Fruit fly (Drosophila melanogaster) whole organism, embryonic: ENCODE results near the gene EMC5.

Source experiments
- Aef1 ChIP-seq: fragments of 200-800 bp; sonication (Bioruptor generic); IDR thresholded peaks from 3 replicates; pipeline ENCODE4 v1.3.6; 2022; ENCODE audit warnings: missing biosample characterization, missing genetic modification characterization
- Bgb ChIP-seq: fragments of 200-800 bp; sonication (Bioruptor generic); IDR thresholded peaks from 2 replicates; pipeline ENCODE4 v1.3.6; 2022; ENCODE audit warnings: missing biosample characterization, missing genetic modification characterization; ENCODE audit not compliant: partially characterized antibody
- CG10147 ChIP-seq: fragments of 200-800 bp; sonication (Bioruptor generic); optimal IDR thresholded peaks from 2 replicates; lab custom pipeline; 2019; ENCODE audit warnings: missing biosample characterization, mild to moderate bottlenecking, missing genetic modification characterization, moderate library complexity
- CG10979 ChIP-seq: fragments of 200-800 bp; sonication (Bioruptor generic); optimal IDR thresholded peaks from 2 replicates; lab custom pipeline; 2018; ENCODE audit warnings: missing biosample characterization, mild to moderate bottlenecking, missing genetic modification characterization, moderate library complexity
- CG11398 ChIP-seq: fragments of 200-800 bp; sonication (Bioruptor generic); optimal IDR thresholded peaks from 2 replicates; lab custom pipeline; 2016; ENCODE audit warnings: missing biosample characterization, missing genetic modification characterization
- CG11696 ChIP-seq: fragments of 200-800 bp; sonication (Bioruptor generic); IDR thresholded peaks from 2 replicates; pipeline ENCODE4 v1.3.6; 2022; ENCODE audit warnings: missing biosample characterization, missing genetic modification characterization
- CG11723 ChIP-seq: fragments of 200-800 bp; sonication (Bioruptor generic); optimal IDR thresholded peaks from 2 replicates; lab custom pipeline; 2017; ENCODE audit warnings: missing biosample characterization, mild to moderate bottlenecking, missing genetic modification characterization
- CG12071 ChIP-seq: fragments of 200-800 bp; sonication (Bioruptor generic); optimal IDR thresholded peaks from 3 replicates; lab custom pipeline; 2018; ENCODE audit warnings: missing biosample characterization, mild to moderate bottlenecking, missing genetic modification characterization
- CG12104 ChIP-seq: fragments of 200-800 bp; sonication (Bioruptor generic); optimal IDR thresholded peaks from 3 replicates; lab custom pipeline; 2016; ENCODE audit warnings: missing biosample characterization, missing genetic modification characterization
- CG14441 ChIP-seq: fragments of 200-800 bp; sonication (Bioruptor generic); IDR thresholded peaks from 2 replicates; pipeline ENCODE4 v1.3.6; 2022; ENCODE audit warnings: missing biosample characterization, missing genetic modification characterization
- CG1603 ChIP-seq: fragments of 200-800 bp; sonication (Bioruptor generic); optimal IDR thresholded peaks from 2 replicates; lab custom pipeline; 2019; ENCODE audit warnings: missing biosample characterization, mild to moderate bottlenecking, missing genetic modification characterization, moderate library complexity
- CG17328 ChIP-seq: fragments of 200-800 bp; sonication (Bioruptor generic); IDR thresholded peaks from 2 replicates; pipeline ENCODE4 v1.3.6; 2022; ENCODE audit warnings: missing biosample characterization, missing genetic modification characterization
- CG17802 ChIP-seq: fragments of 200-800 bp; sonication (Bioruptor generic); optimal IDR thresholded peaks from 2 replicates; lab custom pipeline; 2018; ENCODE audit warnings: missing biosample characterization, mild to moderate bottlenecking, missing genetic modification characterization, moderate library complexity
- CG17829 ChIP-seq: fragments of 200-800 bp; optimal IDR thresholded peaks from 2 replicates; lab custom pipeline; 2019; ENCODE audit warnings: missing biosample characterization, mild to moderate bottlenecking, missing genetic modification characterization, moderate library complexity
- CG18599 ChIP-seq: fragments of 200-800 bp; sonication (Bioruptor generic); optimal IDR thresholded peaks from 3 replicates; lab custom pipeline; 2017; ENCODE audit warnings: missing biosample characterization, missing genetic modification characterization, mild to moderate bottlenecking, moderate library complexity, missing genetic modification reagents
- CG2129 ChIP-seq: fragments of 200-800 bp; sonication (Bioruptor generic); IDR thresholded peaks from 2 replicates; pipeline ENCODE4 v1.3.6; 2022; ENCODE audit warnings: missing biosample characterization, missing genetic modification characterization; ENCODE audit not compliant: partially characterized antibody
- CG2202 ChIP-seq: fragments of 200-800 bp; sonication (Bioruptor generic); optimal IDR thresholded peaks from 2 replicates; lab custom pipeline; 2018; ENCODE audit warnings: missing biosample characterization, mild to moderate bottlenecking, missing genetic modification characterization
- CG2712 ChIP-seq: fragments of 200-800 bp; optimal IDR thresholded peaks from 3 replicates; lab custom pipeline; 2019; ENCODE audit warnings: missing biosample characterization, mild to moderate bottlenecking, missing genetic modification characterization, moderate library complexity
- CG2889 ChIP-seq: fragments of 200-800 bp; sonication (Bioruptor generic); IDR thresholded peaks from 3 replicates; pipeline ENCODE4 v1.3.6; 2022; ENCODE audit warnings: missing biosample characterization, missing genetic modification characterization
- CG31224 ChIP-seq: fragments of 200-800 bp; sonication (Bioruptor generic); IDR thresholded peaks from 2 replicates; pipeline ENCODE4 v1.3.6; 2022; ENCODE audit warnings: missing biosample characterization, missing genetic modification characterization
- CG31441 ChIP-seq: fragments of 200-800 bp; sonication (Bioruptor generic); IDR thresholded peaks from 2 replicates; pipeline ENCODE4 v1.3.6; 2022; ENCODE audit warnings: missing biosample characterization, missing genetic modification characterization
- CG3407 ChIP-seq: fragments of 200-800 bp; sonication (Bioruptor generic); optimal IDR thresholded peaks from 2 replicates; lab custom pipeline; 2018; ENCODE audit warnings: missing biosample characterization, mild to moderate bottlenecking, missing genetic modification characterization
- CG4820 ChIP-seq: fragments of 200-800 bp; sonication (Bioruptor generic); optimal IDR thresholded peaks from 3 replicates; lab custom pipeline; 2016; ENCODE audit warnings: missing biosample characterization, missing genetic modification characterization
- CG6689 ChIP-seq: fragments of 200-800 bp; sonication (Bioruptor generic); IDR thresholded peaks from 2 replicates; pipeline ENCODE4 v1.3.6; 2022; ENCODE audit warnings: missing biosample characterization, missing genetic modification characterization
- CG7786 ChIP-seq: fragments of 200-800 bp; sonication (Bioruptor generic); optimal IDR thresholded peaks from 2 replicates; lab custom pipeline; 2016; ENCODE audit warnings: missing biosample characterization, missing genetic modification characterization
- CTCF ChIP-seq: fragments of 200-800 bp; sonication (Bioruptor generic); optimal IDR thresholded peaks from 2 replicates; lab custom pipeline; 2017; ENCODE audit warnings: missing biosample characterization, mild to moderate bottlenecking, missing genetic modification characterization, moderate library complexity
- Camta ChIP-seq: fragments of 200-800 bp; sonication (Bioruptor generic); optimal IDR thresholded peaks from 2 replicates; lab custom pipeline; 2016; ENCODE audit warnings: missing biosample characterization, missing genetic modification characterization
- D ChIP-seq, 2 experiments: fragments of 200-800 bp in 1 of 2; fragments of >200 bp in 1 of 2; sonication (Bioruptor generic) in 1 of 2; optimal IDR thresholded peaks; 2 replicates in 1 of 2; 3 replicates in 1 of 2; lab custom pipeline; 2017; ENCODE audit warnings: mild to moderate bottlenecking in 1 of 2, missing biosample characterization in 1 of 2, missing genetic modification characterization in 1 of 2, missing genetic modification reagents in 1 of 2
- Ets65A ChIP-seq: fragments of 200-800 bp; sonication (Bioruptor generic); peaks from one replicate; lab custom pipeline; 2016; ENCODE audit warnings: missing biosample characterization, missing genetic modification characterization
- Hey ChIP-seq: fragments of 200-800 bp; sonication (Bioruptor generic); optimal IDR thresholded peaks from 3 replicates; lab custom pipeline; 2018; ENCODE audit warnings: missing biosample characterization, mild to moderate bottlenecking, missing genetic modification characterization
- Hr3 ChIP-seq: fragments of 200-800 bp; sonication (Bioruptor generic); optimal IDR thresholded peaks from 3 replicates; lab custom pipeline; 2016; ENCODE audit warnings: missing biosample characterization, missing genetic modification characterization
- Mes4 ChIP-seq: fragments of 200-800 bp; sonication (Bioruptor generic); optimal IDR thresholded peaks from 2 replicates; lab custom pipeline; 2016; ENCODE audit warnings: missing biosample characterization, missing genetic modification characterization
- NFAT ChIP-seq: fragments of 200-800 bp; sonication (Bioruptor generic); IDR thresholded peaks from 2 replicates; pipeline ENCODE4 v1.3.6; 2022; ENCODE audit warnings: missing biosample characterization, missing genetic modification characterization
- Sox100B ChIP-seq: fragments of 200-800 bp; sonication (Bioruptor generic); optimal IDR thresholded peaks from 3 replicates; lab custom pipeline; 2018; ENCODE audit warnings: missing biosample characterization, mild to moderate bottlenecking, missing genetic modification characterization
- bigmax ChIP-seq: fragments of 200-800 bp; sonication (Bioruptor generic); optimal IDR thresholded peaks from 2 replicates; lab custom pipeline; 2018; ENCODE audit warnings: missing biosample characterization, mild to moderate bottlenecking, missing genetic modification characterization
- croc ChIP-seq: fragments of 200-800 bp; sonication (Bioruptor generic); conservative IDR thresholded peaks from 3 replicates; pipeline ENCODE4 v1.3.6; 2022; ENCODE audit warnings: missing biosample characterization, missing genetic modification characterization
- crol ChIP-seq: fragments of 200-800 bp; sonication (Bioruptor generic); IDR thresholded peaks from 2 replicates; pipeline ENCODE4 v1.3.6; 2022; ENCODE audit warnings: missing biosample characterization, missing genetic modification characterization
- dimm ChIP-seq: fragments of 200-800 bp; sonication (Bioruptor generic); IDR thresholded peaks from 2 replicates; pipeline ENCODE4 v1.3.6; 2022; ENCODE audit warnings: missing biosample characterization, missing genetic modification characterization
- esg ChIP-seq: fragments of 200-800 bp; sonication (Bioruptor generic); conservative IDR thresholded peaks from 2 replicates; pipeline ENCODE4 v1.3.6; 2022; ENCODE audit warnings: missing biosample characterization, missing genetic modification characterization
- fd64A ChIP-seq: fragments of 200-800 bp; sonication (Bioruptor generic); optimal IDR thresholded peaks from 3 replicates; lab custom pipeline; 2018; ENCODE audit warnings: missing biosample characterization, mild to moderate bottlenecking, missing genetic modification characterization
- gro ChIP-seq: fragments of 200-800 bp; sonication (Bioruptor generic); optimal IDR thresholded peaks from 2 replicates; lab custom pipeline; 2016; ENCODE audit warnings: missing biosample characterization, missing genetic modification characterization
- ken ChIP-seq: fragments of 200-800 bp; sonication (Bioruptor generic); IDR thresholded peaks from 3 replicates; pipeline ENCODE4 v1.3.6; 2022; ENCODE audit warnings: missing biosample characterization, missing genetic modification characterization
- lab ChIP-seq: fragments of 200-800 bp; sonication (Bioruptor generic); optimal IDR thresholded peaks from 3 replicates; lab custom pipeline; 2017; ENCODE audit warnings: missing biosample characterization, missing genetic modification characterization, mild to moderate bottlenecking, moderate library complexity, missing genetic modification reagents
- lola ChIP-seq, 3 experiments: fragments of >200 bp in 2 of 3; fragments of 200-800 bp in 1 of 3; sonication (Bioruptor generic) in 1 of 3; optimal IDR thresholded peaks; 2 replicates each; lab custom pipeline; 2017 to 2019; ENCODE audit warnings: missing biosample characterization in 3 of 3, missing genetic modification characterization in 3 of 3, mild to moderate bottlenecking in 1 of 3, moderate library complexity in 1 of 3
- mirr ChIP-seq: fragments of 200-800 bp; sonication (Bioruptor generic); optimal IDR thresholded peaks from 3 replicates; lab custom pipeline; 2018; ENCODE audit warnings: missing biosample characterization, mild to moderate bottlenecking, missing genetic modification characterization
- nerfin-1 ChIP-seq: fragments of 200-800 bp; sonication (Bioruptor generic); optimal IDR thresholded peaks from 3 replicates; lab custom pipeline; 2019; ENCODE audit warnings: missing biosample characterization, mild to moderate bottlenecking, missing genetic modification characterization, moderate library complexity
- pita ChIP-seq: fragments of 200-800 bp; sonication (Bioruptor generic); optimal IDR thresholded peaks from 2 replicates; lab custom pipeline; 2017; ENCODE audit warnings: missing biosample characterization, mild to moderate bottlenecking, missing genetic modification characterization
- sisA ChIP-seq: fragments of 200-800 bp; sonication (Bioruptor generic); IDR thresholded peaks from 2 replicates; pipeline ENCODE4 v1.3.6; 2022; ENCODE audit warnings: missing biosample characterization, missing genetic modification characterization
- stc ChIP-seq: fragments of 200-800 bp; sonication (Bioruptor generic); IDR thresholded peaks from 2 replicates; pipeline ENCODE4 v1.3.6; 2022; ENCODE audit warnings: missing biosample characterization, missing genetic modification characterization
- tna ChIP-seq: fragments of 200-800 bp; sonication (Bioruptor generic); IDR thresholded peaks from 2 replicates; pipeline ENCODE4 v1.3.6; 2022; ENCODE audit warnings: missing biosample characterization, missing genetic modification characterization; ENCODE audit not compliant: partially characterized antibody
- usp ChIP-seq: fragments of >200 bp; optimal IDR thresholded peaks from 2 replicates; lab custom pipeline; 2017; ENCODE audit warnings: missing biosample characterization, missing genetic modification characterization

The EMC5 gene

dm6 chr2L:19014881-19015366 is 27.4 kb downstream of the EMC5 start (continued):
- TF ChIP-seq crol (GFP tag; lab: Robert Waterston, UW) (peak; percentile 82), Bgb (GFP tag; lab: Robert Waterston, UW) (peak; percentile 33; the same call in 1 of the 2 replicates), CG4820 (no peak), CTCF (GFP tag; lab: Kevin White, UChicago) (no peak), CG12104 (GFP tag; lab: Kevin White, UChicago) (peak; percentile 31), lola (GFP tag; optimal IDR thresholded peaks at IDR 0.05; lab: Kevin White, UChicago) (no peak), CG17802 (tag; lab: Kevin White, UChicago) (no peak), CG3407 (GFP tag; lab: Kevin White, UChicago) (no peak), lab (GFP tag; lab: Kevin White, UChicago) (peak; percentile 38), tna (GFP tag; lab: Robert Waterston, UW) (no peak), pita (GFP tag; lab: Kevin White, UChicago) (no peak), ken (GFP tag; lab: Robert Waterston, UW) (no peak), CG12071 (GFP tag; lab: Kevin White, UChicago) (no peak), CG6689 (no peak), nerfin-1 (tag; lab: Kevin White, UChicago) (no peak), CG17328 (no peak), Mes4 (GFP tag; lab: Kevin White, UChicago) (no peak), mirr (GFP tag; lab: Kevin White, UChicago) (peak; percentile 46), CG31441 (GFP tag; lab: Robert Waterston, UW) (0 out of 2 replicates have a peak, but pooled peaks have one; percentile 4), CG2202 (no peak), fd64A (GFP tag; lab: Kevin White, UChicago) (no peak), Hr3 (GFP tag; lab: Kevin White, UChicago) (no peak), stc (GFP tag; lab: Robert Waterston, UW) (no peak; the same call in 1 of the 2 replicates), bigmax (GFP tag; lab: Kevin White, UChicago) (no peak), CG7786 (no peak), Sox100B (no peak), Aef1 (GFP tag; lab: Robert Waterston, UW) (0 out of 3 replicates have a peak, but pooled peaks have one; percentile 2), CG18599 (GFP tag; lab: Kevin White, UChicago) (peak; percentile 57), CG1603 (tag; lab: Kevin White, UChicago) (no peak), Ets65A (GFP tag; lab: Kevin White, UChicago) (peak; percentile 44), CG31224 (GFP tag; lab: Robert Waterston, UW) (no peak), CG10979 (tag; lab: Kevin White, UChicago) (no peak), sisA (no peak), Hey (tag; lab: Kevin White, UChicago) (peak; percentile 71), Camta (GFP tag; lab: Kevin White, UChicago) (no peak), gro (GFP tag; lab: Kevin White, UChicago) (no peak), CG14441 (GFP tag; lab: Robert Waterston, UW) (no peak), NFAT (GFP tag; lab: Robert Waterston, UW) (no peak), D (optimal IDR thresholded peaks at IDR 0.05; lab: Kevin White, UChicago) (no peak), D (GFP tag; optimal IDR thresholded peaks at IDR 0.05; lab: Kevin White, UChicago) (no peak), CG2889 (GFP tag; lab: Robert Waterston, UW) (0 out of 3 replicates have a peak, but pooled peaks have one; percentile 10), croc (GFP tag; lab: Robert Waterston, UW) (0 out of 3 replicates have a peak, but pooled peaks have one; percentile 4), esg (GFP tag; lab: Robert Waterston, UW) (0 out of 2 replicates have a peak, but pooled peaks have one; percentile 2), dimm (GFP tag; lab: Robert Waterston, UW) (no peak), CG11398 (GFP tag; lab: Kevin White, UChicago) (no peak), CG11723 (GFP tag; lab: Kevin White, UChicago) (no peak), CG2129 (no peak), CG10147 (GFP tag; lab: Kevin White, UChicago) (no peak), usp (no peak), CG2712 (tag; lab: Kevin White, UChicago) (no peak), CG17829 (tag; lab: Kevin White, UChicago) (no peak), CG11696 (GFP tag; lab: Robert Waterston, UW) (no peak)
